Worm (Caenorhabditis elegans): Measurements from ENCODE around the gene srbc-54.
"Not testable (repeated sequence)": the region's sequence is repeated elsewhere in the genome, so short reads cannot be mapped to it uniquely, and the experiment has no call there.

Gene srbc-54

DNA sequence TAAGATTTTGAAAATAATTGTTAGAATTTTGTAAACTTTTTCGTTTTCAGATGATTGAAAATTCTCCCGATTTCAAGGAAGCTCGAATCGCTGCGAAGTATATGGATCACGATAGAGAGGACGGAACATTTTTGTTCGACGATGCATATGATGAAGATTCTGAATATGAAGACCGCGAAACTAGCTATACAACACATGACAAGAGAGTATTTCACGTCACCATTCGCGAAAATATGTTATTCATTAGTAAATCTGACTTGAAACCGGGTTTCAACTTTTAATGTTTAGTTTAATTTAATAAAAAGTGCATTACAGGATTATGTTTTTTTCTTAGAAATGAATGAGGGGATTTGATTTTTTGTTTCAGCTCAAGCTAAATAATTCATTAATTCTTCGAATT, 36.8 kb upstream of the srbc-54 start, which contains the start of gene str-57:
Gene str-57 (plus strand): TSS at position 301 of the 400 bp plus-strand sequence.
- no peak for TF ChIP-seq tbx-37 (GFP tag; conservative IDR thresholded peaks at IDR 0.05)
- no peak for TF ChIP-seq hnd-1 (tag; optimal IDR thresholded peaks at IDR 0.05)
- no peak for TF ChIP-seq tbx-11 (GFP tag; IDR thresholded peaks at IDR 0.05)
- TF ChIP-seq aly-1 (tag; optimal IDR thresholded peaks at IDR 0.05) = no peak
- TF ChIP-seq B0310.2 (tag; optimal IDR thresholded peaks at IDR 0.05) = no peak
- no peak for TF ChIP-seq scrt-1 (GFP tag; IDR thresholded peaks at IDR 0.05)
- TF ChIP-seq F13C5.2 (tag; optimal IDR thresholded peaks at IDR 0.05) = no peak
- TF ChIP-seq ceh-36 (tag; optimal IDR thresholded peaks at IDR 0.05) = no peak
- no peak for TF ChIP-seq ama-1 (optimal IDR thresholded peaks at IDR 0.05)
- TF ChIP-seq ceh-13 (GFP tag; optimal IDR thresholded peaks at IDR 0.05) = no peak
- TF ChIP-seq hmg-4 (GFP tag; optimal IDR thresholded peaks at IDR 0.05) = no peak
- TF ChIP-seq pes-1 (GFP tag; IDR thresholded peaks at IDR 0.05) = no peak
- no peak for TF ChIP-seq hmbx-1 (tag; optimal IDR thresholded peaks at IDR 0.05)
- TF ChIP-seq flt-1 (GFP tag; IDR thresholded peaks at IDR 0.05) = no peak

DNA sequence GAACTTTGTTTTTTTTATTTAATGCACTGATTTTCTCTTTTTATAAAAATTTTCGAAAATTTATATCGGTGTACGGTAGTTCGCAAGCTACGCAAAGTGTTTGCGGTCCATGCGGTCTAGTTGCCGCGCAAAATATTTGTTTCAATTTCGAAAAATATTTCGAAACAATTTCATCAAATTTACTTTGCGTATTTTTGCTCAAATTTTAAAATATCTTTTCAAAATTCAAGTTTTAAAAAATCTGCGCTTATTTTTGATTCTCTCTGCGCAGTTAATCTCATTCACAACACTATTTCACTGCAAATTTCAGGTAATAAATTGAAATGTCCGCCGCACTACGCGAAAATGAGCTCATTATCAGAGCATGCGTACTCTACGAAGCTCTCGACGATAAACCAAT, 33.9 kb upstream of the srbc-54 start, which contains the start of gene fbxa-197:
Gene fbxa-197 (plus strand): TSS at position 301 of the 400 bp plus-strand sequence.
- TF ChIP-seq scrt-1 (GFP tag; IDR thresholded peaks at IDR 0.05) (no peak), tbx-37 (GFP tag; conservative IDR thresholded peaks at IDR 0.05) (no peak), F13C5.2 (tag; optimal IDR thresholded peaks at IDR 0.05) (no peak), ets-7 (tag; optimal IDR thresholded peaks at IDR 0.05) (no peak)

DNA sequence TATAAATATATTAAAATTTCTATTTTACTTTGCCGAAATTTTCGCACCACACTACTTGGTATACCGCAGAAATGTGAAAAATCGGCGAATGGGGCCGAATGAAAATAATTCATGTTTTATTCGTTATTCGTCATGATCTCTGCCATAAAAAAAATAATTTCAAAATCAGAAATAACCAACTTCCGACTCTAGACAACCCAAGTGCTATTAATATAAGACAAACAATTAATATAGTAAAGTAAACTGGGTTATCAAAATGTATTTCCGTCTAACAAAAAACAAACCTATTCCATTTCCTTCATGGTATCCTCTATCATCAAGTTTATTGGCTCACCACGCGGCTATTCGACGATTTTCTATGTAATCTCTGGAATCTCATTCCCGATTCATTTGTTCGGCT, 32.3 kb upstream of the srbc-54 start, which contains the start of gene srh-293:
Gene srh-293 (plus strand): TSS at position 301 of the 400 bp plus-strand sequence.
- TF ChIP-seq hmbx-1 (tag; optimal IDR thresholded peaks at IDR 0.05) (no peak), tra-4 (tag; optimal IDR thresholded peaks at IDR 0.05) (no peak), hmg-4 (GFP tag; optimal IDR thresholded peaks at IDR 0.05) (no peak)

DNA sequence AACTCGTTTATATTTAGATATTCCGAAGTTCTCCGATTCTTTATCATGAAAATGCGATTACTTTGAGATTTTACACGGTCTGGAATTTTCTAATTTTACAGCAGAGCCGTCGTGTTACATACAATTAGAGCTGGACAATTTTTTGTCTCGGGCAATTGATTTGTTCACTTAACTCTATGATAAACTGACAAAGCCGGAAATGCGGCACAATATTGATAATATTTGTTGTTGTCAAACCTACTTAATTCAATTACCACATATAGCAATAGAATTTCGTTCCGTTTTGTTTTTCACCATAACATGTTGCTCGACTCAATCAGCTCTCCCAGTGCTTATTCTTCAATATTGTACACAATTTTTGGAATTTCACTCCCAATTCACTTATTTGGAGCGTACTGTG, 29.5 kb upstream of the srbc-54 start, which contains the start of gene srh-299:
Gene srh-299 (plus strand): TSS at position 301 of the 400 bp plus-strand sequence.
- TF ChIP-seq sea-1 (GFP tag; conservative IDR thresholded peaks at IDR 0.05) (no peak), B0310.2 (tag; optimal IDR thresholded peaks at IDR 0.05) (no peak), scrt-1 (GFP tag; IDR thresholded peaks at IDR 0.05) (no peak), hmg-4 (GFP tag; optimal IDR thresholded peaks at IDR 0.05) (no peak), ceh-13 (GFP tag; optimal IDR thresholded peaks at IDR 0.05) (no peak), pes-1 (GFP tag; IDR thresholded peaks at IDR 0.05) (no peak), hnd-1 (tag; optimal IDR thresholded peaks at IDR 0.05) (no peak), tbx-37 (GFP tag; conservative IDR thresholded peaks at IDR 0.05) (no peak), F13C5.2 (tag; optimal IDR thresholded peaks at IDR 0.05) (no peak), flt-1 (GFP tag; IDR thresholded peaks at IDR 0.05) (no peak)

DNA sequence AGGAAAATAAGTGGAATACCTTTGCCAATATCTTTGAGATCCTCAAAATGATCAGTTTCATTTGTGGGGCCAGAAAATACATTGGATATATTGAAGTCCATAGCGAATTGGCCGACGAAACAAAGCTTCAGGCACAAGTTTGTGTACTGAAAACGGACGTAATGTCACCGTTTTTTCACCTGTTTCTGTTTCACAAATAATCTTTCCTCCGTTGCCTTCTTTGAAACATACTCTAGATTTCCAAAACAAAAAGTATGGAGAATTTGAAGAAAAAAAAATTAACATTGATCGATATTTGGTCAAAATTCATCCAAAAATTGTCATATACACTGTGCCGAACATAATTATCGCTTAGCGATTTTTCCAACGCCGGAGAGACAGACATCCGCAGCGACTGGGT, 29.1 kb upstream of the srbc-54 start, which contains the start of gene srz-12:
Gene srz-12 (minus strand): TSS at position 101 of the 400 bp plus-strand sequence.
- no peak for TF ChIP-seq hmg-4 (GFP tag; optimal IDR thresholded peaks at IDR 0.05)
- no peak for TF ChIP-seq aly-1 (tag; optimal IDR thresholded peaks at IDR 0.05)
- no peak for TF ChIP-seq flt-1 (GFP tag; IDR thresholded peaks at IDR 0.05)
- TF ChIP-seq hnd-1 (tag; optimal IDR thresholded peaks at IDR 0.05) = no peak
- TF ChIP-seq pes-1 (GFP tag; IDR thresholded peaks at IDR 0.05) = no peak
- TF ChIP-seq ceh-36 (tag; optimal IDR thresholded peaks at IDR 0.05) = no peak
- no peak for TF ChIP-seq ets-7 (tag; optimal IDR thresholded peaks at IDR 0.05)
- no peak for TF ChIP-seq ama-1 (optimal IDR thresholded peaks at IDR 0.05)
- no peak for TF ChIP-seq B0310.2 (tag; optimal IDR thresholded peaks at IDR 0.05)
- TF ChIP-seq tbx-11 (GFP tag; IDR thresholded peaks at IDR 0.05) = no peak
- TF ChIP-seq hmbx-1 (tag; optimal IDR thresholded peaks at IDR 0.05) = no peak
- TF ChIP-seq F13C5.2 (tag; optimal IDR thresholded peaks at IDR 0.05) = no peak
- no peak for TF ChIP-seq tra-4 (tag; optimal IDR thresholded peaks at IDR 0.05)
- no peak for TF ChIP-seq tbx-37 (GFP tag; conservative IDR thresholded peaks at IDR 0.05)
- TF ChIP-seq sea-1 (GFP tag; conservative IDR thresholded peaks at IDR 0.05) = no peak
- TF ChIP-seq scrt-1 (GFP tag; IDR thresholded peaks at IDR 0.05) = no peak
- TF ChIP-seq ceh-13 (GFP tag; optimal IDR thresholded peaks at IDR 0.05) = no peak

DNA sequence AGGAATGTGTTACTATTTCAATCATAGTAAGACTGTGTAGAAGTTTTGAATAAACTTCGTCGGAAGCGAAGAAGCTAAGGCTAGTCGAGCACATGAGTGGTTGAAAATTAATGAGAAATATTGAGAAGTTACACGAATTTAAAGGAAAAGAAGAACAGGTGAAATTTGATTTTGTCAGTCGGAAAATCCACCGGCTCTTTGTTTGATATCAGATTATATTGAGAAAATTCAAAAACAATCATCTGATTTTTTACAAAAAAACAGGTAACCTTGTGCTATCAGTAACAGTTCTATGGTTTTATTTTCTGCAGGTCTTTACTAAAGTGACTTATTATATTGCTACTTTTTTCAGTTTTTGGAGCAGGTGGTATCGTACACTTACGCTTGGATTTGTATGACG, 24.8 kb upstream of the srbc-54 start, which contains the start of gene srh-148:
Gene srh-148 (minus strand): TSS at position 101 of the 400 bp plus-strand sequence.
- TF ChIP-seq tbx-37 (GFP tag; conservative IDR thresholded peaks at IDR 0.05) (no peak), ceh-36 (tag; optimal IDR thresholded peaks at IDR 0.05) (no peak), ets-7 (tag; optimal IDR thresholded peaks at IDR 0.05) (no peak), ceh-13 (GFP tag; optimal IDR thresholded peaks at IDR 0.05) (no peak), ama-1 (optimal IDR thresholded peaks at IDR 0.05) (no peak), F13C5.2 (tag; optimal IDR thresholded peaks at IDR 0.05) (no peak), aly-1 (tag; optimal IDR thresholded peaks at IDR 0.05) (no peak)

DNA sequence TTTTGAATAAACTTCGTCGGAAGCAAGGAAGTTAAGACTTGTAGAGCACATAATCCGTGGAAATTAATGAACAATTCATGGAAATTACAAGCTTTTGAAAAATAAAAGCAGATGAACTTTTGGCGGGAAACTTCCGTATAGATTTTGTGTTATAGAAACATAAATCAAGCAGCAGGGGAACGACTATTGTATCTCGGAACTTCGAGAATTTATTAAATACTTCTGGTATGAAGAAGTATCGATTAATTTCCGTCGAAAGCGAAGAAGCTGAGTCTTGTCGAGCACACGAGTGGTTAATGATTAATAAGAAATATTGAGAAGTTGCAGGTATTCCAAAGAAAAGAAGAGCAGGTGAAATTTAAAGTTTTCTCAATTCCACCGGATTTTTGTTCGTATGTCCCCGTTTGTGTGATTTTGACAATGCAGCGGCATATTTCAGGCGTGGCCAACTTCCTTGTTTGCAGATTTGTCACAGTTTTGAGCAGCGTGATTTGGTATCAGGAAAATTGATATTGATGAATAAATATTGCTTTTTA, 16.8 kb upstream of the srbc-54 start, which contains the start of gene srh-147:
Gene srh-147 (minus strand): TSS at position 51 of the 536 bp plus-strand sequence.
- TF ChIP-seq ets-7, ceh-36, aly-1 (tag; optimal IDR thresholded peaks at IDR 0.05): not testable (repeated sequence)

DNA sequence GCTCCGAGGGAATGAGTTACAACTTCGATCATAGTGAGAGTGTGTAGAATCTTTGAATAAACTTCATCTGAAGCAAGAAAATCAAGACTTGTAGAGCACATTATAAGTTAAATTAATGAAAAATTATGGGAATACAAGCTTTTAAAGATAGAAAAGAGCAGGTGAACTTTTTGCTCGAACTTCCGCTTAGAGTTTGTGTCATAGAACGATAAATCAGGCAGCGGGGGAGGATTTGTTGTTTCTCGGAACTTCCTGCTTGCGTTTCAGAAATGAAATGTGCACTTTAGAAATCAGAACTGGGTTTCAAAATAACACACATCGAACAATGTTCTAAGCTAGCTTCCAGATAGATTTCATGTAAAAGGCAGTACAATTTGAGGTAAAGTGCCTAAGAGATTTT, 7.6 kb upstream of the srbc-54 start, which contains the start of gene srh-149:
Gene srh-149 (minus strand): TSS at position 101 of the 400 bp plus-strand sequence.
- no peak for TF ChIP-seq ets-7 (tag; optimal IDR thresholded peaks at IDR 0.05)
- no peak for TF ChIP-seq pes-1 (GFP tag; IDR thresholded peaks at IDR 0.05)
- TF ChIP-seq scrt-1 (GFP tag; IDR thresholded peaks at IDR 0.05) = no peak
- TF ChIP-seq aly-1 (tag; optimal IDR thresholded peaks at IDR 0.05) = no peak
- TF ChIP-seq hmbx-1 (tag; optimal IDR thresholded peaks at IDR 0.05) = no peak

All from whole organism, early embryonic.